Fruit fly (Drosophila melanogaster) whole organism, wandering third instar larva: ENCODE data around the gene CG34428.

ENCODE experiments used
- Dfd ChIP-seq: fragments of >200 bp; optimal IDR thresholded peaks from 2 replicates; lab custom pipeline; 2017; ENCODE audit warnings: missing biosample characterization, missing genetic modification characterization
- N ChIP-seq: fragments of >200 bp; optimal IDR thresholded peaks from 2 replicates; lab custom pipeline; 2018; ENCODE audit warnings: missing biosample characterization, missing external identifiers, missing genetic modification characterization
- OdsH ChIP-seq: fragments of 200-800 bp; sonication (Bioruptor generic); optimal IDR thresholded peaks from 2 replicates; lab custom pipeline; 2016; ENCODE audit warnings: missing biosample characterization, mild to moderate bottlenecking, missing genetic modification characterization
- foxo ChIP-seq, 2 experiments: fragments of 200-800 bp; sonication (Bioruptor generic); optimal IDR thresholded peaks; 2 replicates in 1 of 2; 3 replicates in 1 of 2; lab custom pipeline; 2016 to 2017; ENCODE audit warnings: missing biosample characterization in 2 of 2, missing genetic modification characterization in 2 of 2
- psq ChIP-seq: fragments of 200-800 bp; sonication (Bioruptor generic); optimal IDR thresholded peaks from 3 replicates; lab custom pipeline; 2017; ENCODE audit warnings: missing biosample characterization, mild to moderate bottlenecking, missing genetic modification characterization, moderate library complexity

DNA sequence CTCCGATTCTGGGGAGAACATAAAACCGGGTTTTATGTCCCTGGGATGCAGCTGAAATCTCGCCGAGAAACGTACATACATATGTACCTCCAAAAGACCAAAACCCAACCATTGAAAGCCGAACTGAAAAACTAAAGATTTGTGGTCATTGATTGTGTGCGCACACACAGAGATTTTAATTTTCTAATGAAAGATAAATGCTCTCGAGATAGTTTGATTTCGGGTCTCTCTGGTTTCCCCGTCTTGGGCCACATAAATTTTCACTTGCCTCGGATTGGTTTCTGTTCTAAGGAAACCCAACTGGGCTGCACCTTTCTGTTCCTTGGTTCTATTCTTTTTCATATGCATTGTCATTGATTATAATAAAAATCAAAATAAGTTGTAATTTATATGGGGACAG, 44.3 kb downstream of the CG34428 start:
- TF ChIP-seq N (no peak), Dfd (GFP tag; lab: Kevin White, UChicago) (no peak), foxo (GFP tag; optimal IDR thresholded peaks at IDR 0.05; lab: Kevin White, UChicago) (no peak), OdsH (no peak), psq (GFP tag; lab: Kevin White, UChicago) (no peak)
